Fruit fly (Drosophila melanogaster) whole organism, prepupa: ENCODE results near the gene CG12009.

Experiments
- CG10669 ChIP-seq: fragments of 200-800 bp; sonication (Bioruptor generic); optimal IDR thresholded peaks from 3 replicates; lab custom pipeline; 2018; ENCODE audit warnings: missing biosample characterization, mild to moderate bottlenecking, missing genetic modification characterization, moderate library complexity
- CG11762 ChIP-seq: fragments of 200-800 bp; sonication (Bioruptor generic); optimal IDR thresholded peaks from 3 replicates; lab custom pipeline; 2016; ENCODE audit warnings: missing biosample characterization, missing genetic modification characterization; ENCODE audit not compliant: insufficient read depth
- CG11902 ChIP-seq: fragments of 200-800 bp; sonication (Bioruptor generic); optimal IDR thresholded peaks from 3 replicates; lab custom pipeline; 2016; ENCODE audit warnings: missing biosample characterization, missing genetic modification characterization
- CG16779 ChIP-seq: fragments of 200-800 bp; sonication (Bioruptor generic); optimal IDR thresholded peaks from 3 replicates; lab custom pipeline; 2017; ENCODE audit warnings: missing biosample characterization, mild to moderate bottlenecking, missing genetic modification characterization
- CG6854 ChIP-seq: fragments of 200-800 bp; sonication (Bioruptor generic); optimal IDR thresholded peaks from 2 replicates; lab custom pipeline; 2017; ENCODE audit warnings: missing biosample characterization, mild to moderate bottlenecking, missing genetic modification characterization
- CG8319 ChIP-seq: fragments of 200-800 bp; sonication (Bioruptor generic); optimal IDR thresholded peaks from 3 replicates; lab custom pipeline; 2016; ENCODE audit warnings: missing biosample characterization, missing genetic modification characterization
- Eip93F ChIP-seq: fragments of 200-800 bp; sonication (Bioruptor generic); optimal IDR thresholded peaks from 2 replicates; lab custom pipeline; 2016; ENCODE audit warnings: missing biosample characterization, mild to moderate bottlenecking, missing genetic modification characterization
- Met ChIP-seq: fragments of 200-800 bp; sonication (Bioruptor generic); optimal IDR thresholded peaks from 3 replicates; lab custom pipeline; 2016; ENCODE audit warnings: missing biosample characterization, missing genetic modification characterization
- OdsH ChIP-seq: fragments of 200-800 bp; sonication (Bioruptor generic); optimal IDR thresholded peaks from 3 replicates; lab custom pipeline; 2016; ENCODE audit warnings: missing biosample characterization, missing genetic modification characterization
- Sox102F ChIP-seq: fragments of 200-800 bp; sonication (Bioruptor generic); optimal IDR thresholded peaks from 2 replicates; lab custom pipeline; 2016; ENCODE audit warnings: missing biosample characterization, mild to moderate bottlenecking, missing genetic modification characterization
- Sox14 ChIP-seq: fragments of 200-800 bp; sonication (Bioruptor generic); optimal IDR thresholded peaks from 3 replicates; lab custom pipeline; 2016; ENCODE audit warnings: missing biosample characterization, missing genetic modification characterization
- achi ChIP-seq: fragments of 200-800 bp; sonication (Bioruptor generic); optimal IDR thresholded peaks from 3 replicates; lab custom pipeline; 2016; ENCODE audit warnings: missing biosample characterization, missing genetic modification characterization
- esn ChIP-seq: fragments of 200-800 bp; sonication (Bioruptor generic); optimal IDR thresholded peaks from 2 replicates; lab custom pipeline; 2016; ENCODE audit warnings: missing biosample characterization, mild to moderate bottlenecking, missing genetic modification characterization, moderate library complexity
- lz ChIP-seq: fragments of 200-800 bp; sonication (Bioruptor generic); optimal IDR thresholded peaks from 3 replicates; lab custom pipeline; 2016; ENCODE audit warnings: missing biosample characterization, missing genetic modification characterization

DNA sequence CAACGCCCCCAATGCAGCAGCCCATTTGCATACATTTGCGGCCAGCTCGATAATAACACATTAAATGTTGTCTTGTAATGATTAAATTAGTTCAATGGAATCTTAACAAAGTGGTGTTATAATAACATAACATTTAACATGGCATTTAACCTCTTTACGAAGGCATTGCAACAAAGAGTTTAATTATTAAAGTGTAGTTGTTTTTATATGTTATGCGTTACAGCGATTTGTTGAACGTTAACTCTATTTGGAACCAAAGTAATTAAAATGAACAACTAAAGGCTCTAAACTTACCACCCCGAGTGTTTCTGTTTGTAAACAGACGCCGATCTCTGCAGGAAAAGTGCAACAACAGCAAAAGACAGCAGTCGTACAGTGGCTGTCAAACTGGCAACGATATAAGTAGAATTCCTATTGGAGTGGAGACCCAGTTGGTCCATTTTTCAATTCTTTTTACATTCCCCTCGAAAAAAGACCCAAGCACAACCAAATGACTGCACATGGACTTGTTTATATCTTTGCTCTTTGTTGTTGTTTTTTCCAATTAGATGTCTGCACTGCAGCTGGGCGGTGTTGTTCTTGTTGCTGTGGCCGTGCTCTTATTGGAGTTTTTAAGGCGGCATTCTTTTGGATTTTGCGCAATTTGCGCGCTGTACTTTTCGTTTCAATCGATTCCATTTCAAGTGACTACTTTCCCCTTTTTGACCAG is 47.8 kb downstream of the CG12009 start:
- TF ChIP-seq achi (GFP tag; lab: Kevin White, UChicago) (peak; percentile 40), esn (GFP tag; lab: Kevin White, UChicago) (no peak), CG11902 (GFP tag; lab: Kevin White, UChicago) (no peak), Met (GFP tag; lab: Kevin White, UChicago) (no peak), Eip93F (GFP tag; lab: Kevin White, UChicago) (no peak), CG16779 (tag; lab: Kevin White, UChicago) (peak; percentile 30), CG10669 (GFP tag; lab: Kevin White, UChicago) (peak; percentile 75), lz (GFP tag; lab: Kevin White, UChicago) (no peak), CG8319 (GFP tag; lab: Kevin White, UChicago) (no peak), OdsH (GFP tag; lab: Kevin White, UChicago) (peak; percentile 48), CG6854 (GFP tag; lab: Kevin White, UChicago) (no peak), Sox102F (no peak), Sox14 (GFP tag; lab: Kevin White, UChicago) (peak; percentile 44), CG11762 (GFP tag; lab: Kevin White, UChicago) (peak; percentile 37)
